Fruit fly (Drosophila melanogaster) whole organism, pupa: ENCODE measurements around the gene Zip89B.

Experiments used
- CG10348 ChIP-seq: fragments of 200-800 bp; sonication (Bioruptor generic); IDR thresholded peaks from 2 replicates; pipeline ENCODE4 v1.3.6; 2022; ENCODE audit warnings: missing biosample characterization, missing genetic modification characterization
- CG12605 ChIP-seq: fragments of 200-800 bp; sonication (Bioruptor generic); IDR thresholded peaks from 2 replicates; pipeline ENCODE4 v1.3.6; 2022; ENCODE audit warnings: missing biosample characterization, missing genetic modification characterization
- CG13204 ChIP-seq: fragments of 200-800 bp; sonication (Bioruptor generic); optimal IDR thresholded peaks from 2 replicates; lab custom pipeline; 2018; ENCODE audit warnings: missing biosample characterization, mild to moderate bottlenecking, missing genetic modification characterization, moderate library complexity
- CG14655 ChIP-seq: fragments of 200-800 bp; sonication (Bioruptor generic); optimal IDR thresholded peaks from 3 replicates; lab custom pipeline; 2017; ENCODE audit warnings: mild to moderate bottlenecking, missing biosample characterization, missing genetic modification reagents, missing genetic modification characterization
- CG15710 ChIP-seq: fragments of 200-800 bp; sonication (Bioruptor generic); optimal IDR thresholded peaks from 2 replicates; lab custom pipeline; 2018; ENCODE audit warnings: missing biosample characterization, mild to moderate bottlenecking, missing genetic modification characterization, moderate library complexity
- CG17806 ChIP-seq: fragments of 200-800 bp; sonication (Bioruptor generic); optimal IDR thresholded peaks from 2 replicates; lab custom pipeline; 2018; ENCODE audit warnings: missing biosample characterization, mild to moderate bottlenecking, missing genetic modification characterization, moderate library complexity
- CG32121 ChIP-seq: fragments of 200-800 bp; sonication (Bioruptor generic); IDR thresholded peaks from 2 replicates; pipeline ENCODE4 v1.3.6; 2022; ENCODE audit warnings: missing biosample characterization, missing genetic modification characterization
- CG34367 ChIP-seq: fragments of 200-800 bp; sonication (Bioruptor generic); optimal IDR thresholded peaks from 2 replicates; lab custom pipeline; 2018; ENCODE audit warnings: missing biosample characterization, mild to moderate bottlenecking, missing genetic modification characterization
- CG4496 ChIP-seq: fragments of 200-800 bp; sonication (Bioruptor generic); IDR thresholded peaks from 3 replicates; pipeline ENCODE4 v1.3.6; 2022; ENCODE audit warnings: missing biosample characterization, missing genetic modification characterization
- CG8159 ChIP-seq: fragments of 200-800 bp; sonication (Bioruptor generic); optimal IDR thresholded peaks from 3 replicates; lab custom pipeline; 2018; ENCODE audit warnings: missing biosample characterization, mild to moderate bottlenecking, missing genetic modification characterization, moderate library complexity
- CG8301 ChIP-seq: fragments of 200-800 bp; sonication (Bioruptor generic); optimal IDR thresholded peaks from 2 replicates; lab custom pipeline; 2018; ENCODE audit warnings: missing biosample characterization, mild to moderate bottlenecking, missing genetic modification characterization
- CG9948 ChIP-seq: fragments of 200-800 bp; sonication (Bioruptor generic); optimal IDR thresholded peaks from 2 replicates; lab custom pipeline; 2018; ENCODE audit warnings: missing biosample characterization, mild to moderate bottlenecking, missing genetic modification characterization, moderate library complexity
- D1 ChIP-seq: fragments of 200-800 bp; sonication (Bioruptor generic); optimal IDR thresholded peaks from 2 replicates; lab custom pipeline; 2018; ENCODE audit warnings: missing biosample characterization, mild to moderate bottlenecking, missing genetic modification characterization, moderate library complexity
- EcR ChIP-seq: fragments of 200-800 bp; sonication (Bioruptor generic); optimal IDR thresholded peaks from 3 replicates; lab custom pipeline; 2019; ENCODE audit warnings: missing biosample characterization, missing genetic modification characterization, mild to moderate bottlenecking, moderate library complexity, missing genetic modification reagents
- Ets98B ChIP-seq: fragments of 200-800 bp; sonication (Bioruptor generic); IDR thresholded peaks from 2 replicates; pipeline ENCODE4 v1.3.6; 2022; ENCODE audit warnings: missing biosample characterization, missing genetic modification characterization
- Pif1A ChIP-seq: fragments of 200-800 bp; sonication (Bioruptor generic); optimal IDR thresholded peaks from 3 replicates; lab custom pipeline; 2016; ENCODE audit warnings: missing biosample characterization, missing genetic modification characterization
- Pif1B ChIP-seq: fragments of 200-800 bp; sonication (Bioruptor generic); optimal IDR thresholded peaks from 3 replicates; lab custom pipeline; 2016; ENCODE audit warnings: missing biosample characterization, missing genetic modification characterization
- Snoo ChIP-seq: fragments of 200-800 bp; sonication (Bioruptor generic); optimal IDR thresholded peaks from 3 replicates; lab custom pipeline; 2017; ENCODE audit warnings: missing biosample characterization, mild to moderate bottlenecking, missing genetic modification characterization, inconsistent platforms
- fd96Ca ChIP-seq: fragments of 200-800 bp; sonication (Bioruptor generic); IDR thresholded peaks from 3 replicates; pipeline ENCODE4 v1.3.6; 2022; ENCODE audit warnings: missing biosample characterization, missing genetic modification characterization
- gl ChIP-seq: fragments of 200-800 bp; sonication (Bioruptor generic); optimal IDR thresholded peaks from 2 replicates; lab custom pipeline; 2018; ENCODE audit warnings: missing biosample characterization, mild to moderate bottlenecking, missing genetic modification characterization
- rn ChIP-seq: fragments of 200-800 bp; sonication (Bioruptor generic); IDR thresholded peaks from 2 replicates; pipeline ENCODE4 v1.3.6; 2022; ENCODE audit warnings: missing biosample characterization, missing genetic modification characterization

The Zip89B gene

DNA sequence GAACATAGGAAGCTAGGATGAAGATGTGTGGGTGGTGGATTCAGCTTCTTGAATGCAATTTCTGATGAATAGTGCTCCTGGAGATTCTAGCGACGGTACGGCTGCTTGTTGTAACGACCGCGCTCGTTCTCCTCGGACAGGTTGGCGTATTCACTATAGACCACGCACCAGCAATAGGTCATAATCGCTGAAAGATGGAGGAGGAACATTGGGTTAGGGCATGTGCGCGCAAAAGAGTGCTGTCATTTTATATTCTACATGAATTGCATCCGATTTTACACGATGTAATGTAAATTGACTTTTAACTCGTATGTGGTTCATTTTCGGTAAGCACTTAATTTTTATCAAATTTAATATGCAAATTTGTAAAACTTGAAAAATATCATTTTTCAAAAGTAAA, 45.5 kb downstream of the Zip89B start:
- TF ChIP-seq CG8301 (tag; lab: Kevin White, UChicago) (no peak), CG4496 (GFP tag; lab: Robert Waterston, UW) (0 out of 3 replicates have a peak, but pooled peaks have one; percentile 27)
- TF ChIP-seq, all 21 proteins: peak for 1

dm6 chr3R:16352039-16352438, 46.5 kb downstream of the Zip89B start:
- TF ChIP-seq Pif1A (GFP tag; lab: Kevin White, UChicago) (no peak), CG9948 (tag; lab: Kevin White, UChicago) (no peak), Ets98B (GFP tag; lab: Robert Waterston, UW) (no peak), gl (tag; lab: Kevin White, UChicago) (no peak), D1 (tag; lab: Kevin White, UChicago) (no peak), CG4496 (GFP tag; lab: Robert Waterston, UW) (no peak)
- TF ChIP-seq, all 21 proteins: peak for 0

DNA sequence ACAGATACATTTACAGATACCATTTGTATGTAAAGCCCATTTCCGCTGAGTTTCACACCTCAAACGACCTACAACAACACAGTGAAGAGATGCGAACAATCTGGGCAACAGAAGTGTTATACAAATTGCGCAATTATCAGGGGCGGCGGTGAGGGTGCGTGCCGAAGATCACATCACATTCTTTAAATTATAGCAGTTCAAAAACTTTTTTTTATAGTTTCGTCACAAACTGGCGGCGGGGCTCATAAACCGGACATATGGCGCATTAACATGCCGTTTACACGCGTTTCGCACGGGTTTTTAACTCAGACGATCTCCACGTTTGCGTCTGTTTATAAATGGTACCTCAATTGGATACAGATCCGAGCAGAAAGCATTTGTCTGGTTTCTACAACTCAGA, 47.6 kb downstream of the Zip89B start:
- TF ChIP-seq EcR (GFP tag; lab: Kevin White, UChicago), result peak; percentile 39
- TF ChIP-seq CG8301 (tag; lab: Kevin White, UChicago), result no peak

- TF ChIP-seq CG32121 (GFP tag; lab: Robert Waterston, UW) (no peak), Pif1B (GFP tag; lab: Kevin White, UChicago) (no peak), CG13204 (GFP tag; lab: Kevin White, UChicago) (no peak), CG10348 (GFP tag; lab: Robert Waterston, UW) (no peak), CG9948 (tag; lab: Kevin White, UChicago) (no peak), fd96Ca (GFP tag; lab: Robert Waterston, UW) (no peak; the same call in 2 of the 3 replicates), Snoo (tag; lab: Kevin White, UChicago) (no peak), CG34367 (no peak), Pif1A (GFP tag; lab: Kevin White, UChicago) (no peak), CG8159 (no peak)
- TF ChIP-seq, all 21 proteins: peak for 0
These were observed 48.1 kb downstream of the Zip89B start for dm6 chr3R:16353671-16354070.

dm6 chr3R:16355393-16355943, 49.9 kb downstream of the Zip89B start:
- no peak for TF ChIP-seq gl (tag; lab: Kevin White, UChicago)
- no peak for TF ChIP-seq Ets98B (GFP tag; lab: Robert Waterston, UW)
- TF ChIP-seq fd96Ca (GFP tag; lab: Robert Waterston, UW), result no peak
- TF ChIP-seq CG8301 (tag; lab: Kevin White, UChicago), result no peak

DNA sequence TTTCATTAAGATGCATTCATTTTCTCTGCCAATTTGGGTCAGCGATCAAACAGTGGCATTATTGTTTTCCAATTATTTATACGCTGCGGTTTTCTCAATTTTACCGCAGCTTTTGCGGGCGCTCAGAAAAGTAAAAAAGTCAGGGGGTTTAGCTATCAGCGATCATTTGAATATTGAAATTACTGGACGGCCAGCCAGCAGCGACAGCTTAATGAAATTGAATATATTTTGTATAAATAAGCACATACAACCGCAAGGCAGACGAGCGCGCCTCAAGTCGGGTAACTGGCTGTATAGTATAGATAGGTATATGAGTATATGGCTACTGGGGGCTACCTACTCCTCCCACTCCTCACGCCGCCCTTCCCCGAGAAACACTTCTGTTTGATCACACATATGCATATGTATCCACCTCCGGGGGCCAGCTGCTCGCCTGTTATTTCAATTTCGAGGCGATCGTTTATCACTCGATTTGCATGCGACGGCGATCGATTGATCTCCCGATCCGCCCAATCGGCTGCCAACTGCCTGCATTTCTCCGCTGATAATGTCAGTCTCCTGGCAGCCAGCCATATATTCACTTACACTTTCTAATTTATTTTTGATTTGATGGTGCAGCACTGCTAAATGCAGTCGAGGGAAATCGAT, 50.8 kb downstream of the Zip89B start:
- TF ChIP-seq EcR (GFP tag; lab: Kevin White, UChicago), result no peak
- TF ChIP-seq D1 (tag; lab: Kevin White, UChicago), result no peak
- no peak for TF ChIP-seq CG8301 (tag; lab: Kevin White, UChicago)
- no peak for TF ChIP-seq fd96Ca (GFP tag; lab: Robert Waterston, UW)
- TF ChIP-seq CG14655 (GFP tag; lab: Kevin White, UChicago), result no peak
- TF ChIP-seq CG13204 (GFP tag; lab: Kevin White, UChicago), result no peak
- no peak for TF ChIP-seq CG10348 (GFP tag; lab: Robert Waterston, UW)
- no peak for TF ChIP-seq Pif1B (GFP tag; lab: Kevin White, UChicago)
- no peak for TF ChIP-seq rn (GFP tag; lab: Robert Waterston, UW)
- no peak; the same call in 2 of the 3 replicates for TF ChIP-seq CG4496 (GFP tag; lab: Robert Waterston, UW)
- no peak for TF ChIP-seq CG8159
- no peak for TF ChIP-seq CG12605 (GFP tag; lab: Robert Waterston, UW)
- TF ChIP-seq CG9948 (tag; lab: Kevin White, UChicago), result no peak
- no peak for TF ChIP-seq CG17806 (tag; lab: Kevin White, UChicago)
- TF ChIP-seq CG15710, result no peak
- TF ChIP-seq CG32121 (GFP tag; lab: Robert Waterston, UW), result no peak
- no peak for TF ChIP-seq Ets98B (GFP tag; lab: Robert Waterston, UW)
- TF ChIP-seq Snoo (tag; lab: Kevin White, UChicago), result no peak

dm6 chr3R:16356863-16357215, 51.3 kb downstream of the Zip89B start, which contains the start of gene CG10311:
TSS of gene CG10311 (minus strand) at chr3R:16357015.
- 0 out of 3 replicates have a peak, but pooled peaks have one; percentile 22 for TF ChIP-seq fd96Ca (GFP tag; lab: Robert Waterston, UW)
- TF ChIP-seq CG32121 (GFP tag; lab: Robert Waterston, UW), result peak; percentile 24; the same call in 1 of the 2 replicates
- TF ChIP-seq CG15710, result no peak
- TF ChIP-seq Ets98B (GFP tag; lab: Robert Waterston, UW), result peak; percentile 33; the same call in 1 of the 2 replicates
